Fruit fly (Drosophila melanogaster): ENCODE measurements around the gene Timp.
A peak's percentile ranks its signal among the peaks of the same experiment; 100 is the strongest.

Timp gene

DNA sequence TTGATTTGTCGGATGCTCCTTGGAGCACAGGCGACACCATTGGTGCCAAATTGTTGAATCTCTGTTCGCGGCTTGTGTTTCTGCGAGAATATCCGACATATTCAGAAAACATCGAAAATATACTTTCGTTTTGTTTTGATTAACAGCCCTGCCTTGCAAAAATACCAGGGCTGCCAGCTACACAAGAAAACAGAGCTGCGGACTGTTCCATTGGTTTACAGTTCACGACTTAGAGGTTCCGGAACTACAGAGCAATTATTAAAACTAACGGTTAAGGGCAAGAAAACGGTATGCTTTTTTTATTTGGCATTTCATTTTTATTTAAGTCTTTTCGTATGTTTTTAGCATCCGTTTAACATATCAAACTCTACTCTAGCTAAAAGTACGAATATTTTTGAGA lies 51.6 kb downstream of the Timp start, which contains the start of gene CG6254 (continued):
- TF ChIP-seq Tbp (GFP tag; optimal IDR thresholded peaks at IDR 0.05) (no peak), CG4617 (GFP tag; optimal IDR thresholded peaks at IDR 0.05; ENCODE audit: borderline replicate concordance) (peak; percentile 85), B-H1 (GFP tag; IDR thresholded peaks at IDR 0.05) (no peak; the same call in 2 of the 3 replicates), CG1792 (GFP tag; optimal IDR thresholded peaks at IDR 0.05) (no peak), Dll (GFP tag; IDR thresholded peaks at IDR 0.05; ENCODE audit: partially characterized antibody) (0 out of 4 replicates have a peak, but pooled peaks have one; percentile 32), nmo (GFP tag; optimal IDR thresholded peaks at IDR 0.05) (no peak), CG2129 (GFP tag; IDR thresholded peaks at IDR 0.05; ENCODE audit: partially characterized antibody) (no peak), kay (GFP tag; optimal IDR thresholded peaks at IDR 0.05) (no peak), CG18599 (GFP tag; optimal IDR thresholded peaks at IDR 0.05) (no peak), Atf6 (GFP tag; IDR thresholded peaks at IDR 0.05) (no peak), nerfin-2 (GFP tag; IDR thresholded peaks at IDR 0.05; ENCODE audit: partially characterized antibody) (no peak), mam (GFP tag; optimal IDR thresholded peaks at IDR 0.05) (peak; percentile 63), H2.0 (GFP tag; IDR thresholded peaks at IDR 0.05) (no peak), CG15514 (GFP tag; optimal IDR thresholded peaks at IDR 0.05) (peak; percentile 100), CG8359 (GFP tag; optimal IDR thresholded peaks at IDR 0.05; ENCODE audit: borderline replicate concordance) (no peak), Mes4 (GFP tag; optimal IDR thresholded peaks at IDR 0.05) (no peak), bigmax (GFP tag; optimal IDR thresholded peaks at IDR 0.05) (no peak), Ravus (GFP tag; IDR thresholded peaks at IDR 0.05) (no peak), Opbp (GFP tag; IDR thresholded peaks at IDR 0.05; ENCODE audit: partially characterized antibody) (0 out of 3 replicates have a peak, but pooled peaks have one; percentile 34), HLH3B (GFP tag; IDR thresholded peaks at IDR 0.05) (no peak), Nf-YC (tag; optimal IDR thresholded peaks at IDR 0.05) (no peak), TFAM (GFP tag; optimal IDR thresholded peaks at IDR 0.05) (no peak), ftz-f1 (GFP tag; optimal IDR thresholded peaks at IDR 0.05) (peak; percentile 76), Ets65A (GFP tag) (peak; percentile 91), CG2712 (tag; optimal IDR thresholded peaks at IDR 0.05) (no peak), pho (GFP tag; optimal IDR thresholded peaks at IDR 0.05) (peak; percentile 43), CG12769 (tag; optimal IDR thresholded peaks at IDR 0.05) (no peak), exex (tag; optimal IDR thresholded peaks at IDR 0.05) (no peak), CG15073 (GFP tag; optimal IDR thresholded peaks at IDR 0.05) (no peak), jumu (GFP tag; optimal IDR thresholded peaks at IDR 0.05) (no peak), CG6791 (GFP tag; IDR thresholded peaks at IDR 0.05; ENCODE audit: partially characterized antibody) (peak; percentile 47; the same call in 1 of the 3 replicates), crp (GFP tag; optimal IDR thresholded peaks at IDR 0.05) (no peak), salm (tag; optimal IDR thresholded peaks at IDR 0.05) (no peak), Asciz (GFP tag; optimal IDR thresholded peaks at IDR 0.05) (no peak), CG2889 (GFP tag; IDR thresholded peaks at IDR 0.05) (no peak), CG9797 (GFP tag; optimal IDR thresholded peaks at IDR 0.05) (no peak), CG15479 (GFP tag; optimal IDR thresholded peaks at IDR 0.05) (no peak), kah (GFP tag; optimal IDR thresholded peaks at IDR 0.05) (no peak), CG10431 (GFP tag; optimal IDR thresholded peaks at IDR 0.05) (no peak), CG4360 (GFP tag; IDR thresholded peaks at IDR 0.05) (no peak), dmrt99B (tag; optimal IDR thresholded peaks at IDR 0.05) (no peak), CG12299 (tag; optimal IDR thresholded peaks at IDR 0.05) (no peak), vfl (GFP tag; optimal IDR thresholded peaks at IDR 0.05) (peak; percentile 25), gsb (GFP tag; IDR thresholded peaks at IDR 0.05) (no peak), pzg (GFP tag; optimal IDR thresholded peaks at IDR 0.05) (peak; percentile 68), Aef1 (GFP tag; IDR thresholded peaks at IDR 0.05) (0 out of 3 replicates have a peak, but pooled peaks have one; percentile 19), Atf3 (GFP tag; optimal IDR thresholded peaks at IDR 0.05) (no peak), nom (GFP tag; optimal IDR thresholded peaks at IDR 0.05) (no peak), Gsc (GFP tag; IDR thresholded peaks at IDR 0.05) (no peak), Spps (tag; optimal IDR thresholded peaks at IDR 0.05) (no peak), CG32772 (GFP tag; IDR thresholded peaks at IDR 0.05) (no peak)
